Fruit fly (Drosophila melanogaster): Measurements from ENCODE around the gene CG42495.

dm6 chr3L:18637348-18637747 lies 29.8 kb upstream of the CG42495 start:
- TF ChIP-seq CG15710 (tag; optimal IDR thresholded peaks at IDR 0.05) (no peak), CG9948 (tag; optimal IDR thresholded peaks at IDR 0.05) (no peak), Ets98B (GFP tag; IDR thresholded peaks at IDR 0.05) (no peak), CG13204 (GFP tag; optimal IDR thresholded peaks at IDR 0.05) (no peak), D1 (tag; optimal IDR thresholded peaks at IDR 0.05) (no peak), CG8159 (tag; optimal IDR thresholded peaks at IDR 0.05) (no peak), CG32121 (GFP tag; IDR thresholded peaks at IDR 0.05) (no peak), CG14655 (GFP tag; optimal IDR thresholded peaks at IDR 0.05) (no peak), EcR (GFP tag; optimal IDR thresholded peaks at IDR 0.05) (no peak), Snoo (tag; optimal IDR thresholded peaks at IDR 0.05) (no peak), rn (GFP tag; IDR thresholded peaks at IDR 0.05) (no peak), CG12605 (GFP tag; IDR thresholded peaks at IDR 0.05) (no peak), CG8301 (tag; optimal IDR thresholded peaks at IDR 0.05) (no peak), fd96Ca (GFP tag; IDR thresholded peaks at IDR 0.05) (no peak)
